Worm (Caenorhabditis elegans) whole organism, L3 larva: ENCODE data around the gene K08D10.13.

Source experiments
- fos-1 ChIP-seq: fragments of 150-350 bp; optimal IDR thresholded peaks from 2 replicates; lab custom pipeline; 2014; ENCODE audit warnings: missing biosample characterization, missing genetic modification characterization
- lin-15B ChIP-seq: fragments of 150-350 bp; optimal IDR thresholded peaks from 2 replicates; lab custom pipeline; 2014; ENCODE audit warnings: missing biosample characterization, missing genetic modification characterization
- mdl-1 ChIP-seq: fragments of 150-350 bp; optimal IDR thresholded peaks from 2 replicates; lab custom pipeline; 2014; ENCODE audit warnings: missing biosample characterization, missing genetic modification characterization
- unc-39 ChIP-seq: sonication (generic microtip); optimal IDR thresholded peaks from 4 replicates; lab custom pipeline; 2017; ENCODE audit warnings: missing biosample characterization, missing genetic modification characterization
- unc-62 ChIP-seq: fragments of 150-350 bp; sonication (generic microtip); optimal IDR thresholded peaks from 4 replicates; lab custom pipeline; 2014; ENCODE audit warnings: missing biosample characterization, missing genetic modification reagents, missing genetic modification characterization

DNA sequence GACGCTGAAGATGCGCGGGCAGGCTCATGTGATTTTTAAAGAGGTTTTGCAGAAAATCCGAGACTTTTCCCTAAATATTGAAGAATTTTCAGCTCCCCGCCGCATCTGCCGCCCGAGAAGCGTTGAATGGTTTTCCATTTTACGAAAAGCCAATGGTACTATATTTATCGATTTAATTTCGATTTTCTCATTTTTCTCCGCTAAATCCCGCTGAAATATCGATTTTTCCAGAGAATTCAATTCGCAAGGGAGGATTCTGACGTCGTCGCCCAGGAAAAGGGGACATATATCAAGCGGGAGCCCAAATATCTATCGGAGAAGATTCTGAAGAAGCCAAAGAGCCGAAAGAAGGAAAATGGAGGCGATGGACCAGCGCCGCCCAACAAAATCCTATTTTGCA, 861 bp upstream of the K08D10.13 start:
- TF ChIP-seq unc-39 (tag; lab: Kevin White, UChicago) (no peak), fos-1 (tag; lab: Kevin White, UChicago) (no peak), lin-15B (tag; lab: Kevin White, UChicago) (no peak), unc-62 (GFP tag; lab: Kevin White, UChicago) (no peak), mdl-1 (tag; lab: Kevin White, UChicago) (no peak)
